Fruit fly (Drosophila melanogaster) whole organism, prepupa: ENCODE data around the gene Taf4.

Source experiments
- CG10631 ChIP-seq: fragments of 200-800 bp; sonication (Bioruptor generic); optimal IDR thresholded peaks from 2 replicates; lab custom pipeline; 2016; ENCODE audit warnings: missing biosample characterization, missing genetic modification characterization
- CG11294 ChIP-seq: fragments of 200-800 bp; sonication (Bioruptor generic); IDR thresholded peaks from 2 replicates; pipeline ENCODE4 v1.3.6; 2022; ENCODE audit warnings: missing biosample characterization, missing genetic modification characterization
- CG11762 ChIP-seq: fragments of 200-800 bp; sonication (Bioruptor generic); optimal IDR thresholded peaks from 3 replicates; lab custom pipeline; 2016; ENCODE audit warnings: missing biosample characterization, missing genetic modification characterization; ENCODE audit not compliant: insufficient read depth
- CG6808 ChIP-seq: fragments of 200-800 bp; sonication (Bioruptor generic); optimal IDR thresholded peaks from 3 replicates; lab custom pipeline; 2017; ENCODE audit warnings: missing biosample characterization, missing genetic modification characterization, mild to moderate bottlenecking, moderate library complexity, missing genetic modification reagents
- CG8632 ChIP-seq: fragments of 200-800 bp; sonication (Bioruptor generic); optimal IDR thresholded peaks from 3 replicates; lab custom pipeline; 2016; ENCODE audit warnings: missing biosample characterization, missing genetic modification characterization
- Lpt ChIP-seq: fragments of 200-800 bp; sonication (Bioruptor generic); optimal IDR thresholded peaks from 3 replicates; lab custom pipeline; 2016; ENCODE audit warnings: missing biosample characterization, missing genetic modification characterization
- OdsH ChIP-seq: fragments of 200-800 bp; sonication (Bioruptor generic); optimal IDR thresholded peaks from 3 replicates; lab custom pipeline; 2016; ENCODE audit warnings: missing biosample characterization, missing genetic modification characterization
- Sox15 ChIP-seq: fragments of 200-800 bp; sonication (Bioruptor generic); optimal IDR thresholded peaks from 3 replicates; lab custom pipeline; 2016; ENCODE audit warnings: missing biosample characterization, missing genetic modification characterization
- esn ChIP-seq: fragments of 200-800 bp; sonication (Bioruptor generic); optimal IDR thresholded peaks from 2 replicates; lab custom pipeline; 2016; ENCODE audit warnings: missing biosample characterization, mild to moderate bottlenecking, missing genetic modification characterization, moderate library complexity

dm6 chr3L:16161131-16161530 lies 48.1 kb downstream of the Taf4 start:
- TF ChIP-seq CG6808 (no peak), CG8632 (GFP tag; lab: Kevin White, UChicago) (no peak), CG11762 (GFP tag; lab: Kevin White, UChicago) (no peak), OdsH (GFP tag; lab: Kevin White, UChicago) (no peak), Sox15 (GFP tag; lab: Kevin White, UChicago) (no peak), CG10631 (GFP tag; lab: Kevin White, UChicago) (no peak), esn (GFP tag; lab: Kevin White, UChicago) (no peak), CG11294 (GFP tag; lab: Robert Waterston, UW) (no peak), Lpt (GFP tag; lab: Kevin White, UChicago) (no peak)
